Fruit fly (Drosophila melanogaster) whole organism, wandering third instar larva: ENCODE data around the gene niki.

Experiments used
- Hr78 ChIP-seq: fragments of >200 bp; optimal IDR thresholded peaks from 2 replicates; lab custom pipeline; 2017; ENCODE audit warnings: missing biosample characterization, missing genetic modification characterization
- dmrt93B ChIP-seq: fragments of 200-800 bp; sonication (Bioruptor generic); optimal IDR thresholded peaks from 2 replicates; lab custom pipeline; 2018; ENCODE audit warnings: missing biosample characterization, mild to moderate bottlenecking, missing genetic modification characterization
- usp ChIP-seq: fragments of >200 bp; optimal IDR thresholded peaks from 2 replicates; lab custom pipeline; 2017; ENCODE audit warnings: missing biosample characterization, missing genetic modification characterization

- TF ChIP-seq dmrt93B = no peak
- TF ChIP-seq Hr78 (GFP tag; lab: Kevin White, UChicago) = no peak
- TF ChIP-seq usp (GFP tag; lab: Kevin White, UChicago) = no peak
Measured at dm6 chr3R:24807321-24807720, 18.1 kb downstream of the niki start, which contains the start of gene CG6980.
